Fruit fly (Drosophila melanogaster): ENCODE data around the gene CG13807.
A peak's percentile ranks its signal among the peaks of the same experiment; 100 is the strongest.

CG13807 gene

DNA sequence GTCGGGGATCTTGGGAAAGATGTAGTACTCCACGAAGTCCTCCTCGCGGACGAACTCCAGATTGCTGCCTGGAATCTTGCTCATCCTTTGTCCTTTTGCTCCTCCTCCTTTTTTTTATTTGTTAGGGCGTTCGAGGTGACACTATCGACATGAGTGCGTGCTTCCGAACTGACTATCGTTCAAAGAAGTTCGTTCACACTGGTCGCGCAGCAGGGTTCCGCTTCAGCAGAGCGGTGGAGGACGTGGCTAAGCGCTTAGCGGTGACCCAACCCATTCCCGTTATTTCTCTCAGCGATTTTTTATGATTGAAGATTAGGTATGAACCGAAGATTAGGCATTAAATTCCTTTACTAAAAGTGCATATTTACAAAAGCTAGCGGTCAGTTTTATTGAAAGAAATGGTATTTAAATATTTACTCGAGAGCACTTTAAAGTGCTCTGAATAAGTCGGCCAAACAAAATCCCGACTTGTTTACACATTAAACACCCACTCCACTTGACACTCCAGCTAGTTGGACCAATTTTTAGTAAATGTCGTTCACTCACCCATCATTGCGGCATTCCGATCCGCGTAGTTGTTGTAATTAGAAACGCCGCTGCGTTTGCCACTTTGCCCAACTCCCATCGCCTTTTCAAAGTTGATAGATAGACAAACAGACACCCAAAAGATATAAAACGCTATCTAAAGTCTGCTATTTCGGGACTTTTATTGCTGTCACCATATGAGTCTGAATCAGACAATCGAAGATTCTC is 3.1 kb downstream of the CG13807 start, which contains the start of the genes ecd and CG13806 (continued):
- TF ChIP-seq MTF-1 (GFP tag; optimal IDR thresholded peaks at IDR 0.05; ENCODE audit: borderline replicate concordance), result no peak
- peak; percentile 92 for TF ChIP-seq sna (GFP tag; IDR thresholded peaks at IDR 0.05; ENCODE audit: partially characterized antibody)
- TF ChIP-seq CG15696 (tag; optimal IDR thresholded peaks at IDR 0.05), result no peak
- no peak for TF ChIP-seq CG8290 (GFP tag; optimal IDR thresholded peaks at IDR 0.05)
- peak; percentile 15 to 79 for TF ChIP-seq CG8290 (tag; optimal IDR thresholded peaks at IDR 0.05)
- TF ChIP-seq Sox102F (GFP tag; optimal IDR thresholded peaks at IDR 0.05), result no peak
- no peak for TF ChIP-seq CG6854 (GFP tag; optimal IDR thresholded peaks at IDR 0.05)
- TF ChIP-seq CG33557 (GFP tag; optimal IDR thresholded peaks at IDR 0.05), result no peak
- peak; percentile 65 for TF ChIP-seq CTCF (GFP tag; optimal IDR thresholded peaks at IDR 0.05)
- TF ChIP-seq CG2678 (tag; optimal IDR thresholded peaks at IDR 0.05), result no peak
- no peak for TF ChIP-seq sd (tag; optimal IDR thresholded peaks at IDR 0.05)
- no peak for TF ChIP-seq ham (GFP tag; IDR thresholded peaks at IDR 0.05)
- no peak for TF ChIP-seq ap (GFP tag; IDR thresholded peaks at IDR 0.05)
- peak; percentile 81 for TF ChIP-seq CG14860 (GFP tag; IDR thresholded peaks at IDR 0.05; ENCODE audit: partially characterized antibody)
- TF ChIP-seq bab2 (GFP tag; optimal IDR thresholded peaks at IDR 0.05), result peak; percentile 10
- TF ChIP-seq esg (GFP tag; conservative IDR thresholded peaks at IDR 0.05), result no peak
- TF ChIP-seq CG12219 (GFP tag; optimal IDR thresholded peaks at IDR 0.05), result no peak
- no peak for TF ChIP-seq cwo (GFP tag; optimal IDR thresholded peaks at IDR 0.05)
- no peak for TF ChIP-seq CG10209 (GFP tag; optimal IDR thresholded peaks at IDR 0.05)
- peak; percentile 29; the same call in 1 of the 2 replicates for TF ChIP-seq lmd (GFP tag; IDR thresholded peaks at IDR 0.05)
- TF ChIP-seq CG8924 (tag; optimal IDR thresholded peaks at IDR 0.05), result no peak
- no peak for TF ChIP-seq E2f1 (GFP tag; IDR thresholded peaks at IDR 0.05)
- peak; percentile 41 for TF ChIP-seq jumu (GFP tag; optimal IDR thresholded peaks at IDR 0.05)
- no peak for TF ChIP-seq Poxn (GFP tag; IDR thresholded peaks at IDR 0.05)
- TF ChIP-seq ash1 (GFP tag; optimal IDR thresholded peaks at IDR 0.05), result no peak
- TF ChIP-seq Blimp-1 (GFP tag; optimal IDR thresholded peaks at IDR 0.05), result no peak
- no peak for TF ChIP-seq danr (GFP tag; IDR thresholded peaks at IDR 0.05)
- TF ChIP-seq gcm2 (GFP tag; optimal IDR thresholded peaks at IDR 0.05), result no peak
- no peak for TF ChIP-seq chm (GFP tag; IDR thresholded peaks at IDR 0.05)
- TF ChIP-seq Opbp (GFP tag; IDR thresholded peaks at IDR 0.05; ENCODE audit: partially characterized antibody), result peak; percentile 98
- TF ChIP-seq phol (tag; optimal IDR thresholded peaks at IDR 0.05), result peak; percentile 74
- no peak for TF ChIP-seq CG1792 (GFP tag; optimal IDR thresholded peaks at IDR 0.05)
- TF ChIP-seq CG14014 (GFP tag; IDR thresholded peaks at IDR 0.05), result peak; percentile 32; the same call in 1 of the 2 replicates
- TF ChIP-seq CG2199 (GFP tag; IDR thresholded peaks at IDR 0.05), result no peak
- peak; percentile 37 for TF ChIP-seq luna (GFP tag; optimal IDR thresholded peaks at IDR 0.05)
- no peak for TF ChIP-seq CG12744 (GFP tag; optimal IDR thresholded peaks at IDR 0.05)
- no peak for TF ChIP-seq dmrt99B (tag; optimal IDR thresholded peaks at IDR 0.05)
- peak in 1 of 2 experiments; percentile 41 for TF ChIP-seq Hr51 (GFP tag; optimal IDR thresholded peaks at IDR 0.05)
- TF ChIP-seq CG13296 (GFP tag; optimal IDR thresholded peaks at IDR 0.05), result no peak
- TF ChIP-seq Ets65A (GFP tag), result peak; percentile 93
- TF ChIP-seq CG17186 (GFP tag; optimal IDR thresholded peaks at IDR 0.05), result peak; percentile 80
- no peak for TF ChIP-seq slp2 (GFP tag; optimal IDR thresholded peaks at IDR 0.05)
- no peak for TF ChIP-seq CG14050 (GFP tag; IDR thresholded peaks at IDR 0.05)
- no peak for TF ChIP-seq ab (GFP tag; optimal IDR thresholded peaks at IDR 0.05)
- TF ChIP-seq CG32772 (GFP tag; IDR thresholded peaks at IDR 0.05), result no peak
- no peak for TF ChIP-seq CG1602 (GFP tag; optimal IDR thresholded peaks at IDR 0.05)
- no peak for TF ChIP-seq Gsc (GFP tag; IDR thresholded peaks at IDR 0.05)
- peak; percentile 15 for TF ChIP-seq ewg (GFP tag; optimal IDR thresholded peaks at IDR 0.05)
- peak; percentile 10 for TF ChIP-seq CG1233 (GFP tag; optimal IDR thresholded peaks at IDR 0.05)
- no peak for TF ChIP-seq odd (GFP tag; optimal IDR thresholded peaks at IDR 0.05)

All from whole organism, embryonic.